Fruit fly (Drosophila melanogaster): ENCODE results near the gene CG14715.

DNA sequence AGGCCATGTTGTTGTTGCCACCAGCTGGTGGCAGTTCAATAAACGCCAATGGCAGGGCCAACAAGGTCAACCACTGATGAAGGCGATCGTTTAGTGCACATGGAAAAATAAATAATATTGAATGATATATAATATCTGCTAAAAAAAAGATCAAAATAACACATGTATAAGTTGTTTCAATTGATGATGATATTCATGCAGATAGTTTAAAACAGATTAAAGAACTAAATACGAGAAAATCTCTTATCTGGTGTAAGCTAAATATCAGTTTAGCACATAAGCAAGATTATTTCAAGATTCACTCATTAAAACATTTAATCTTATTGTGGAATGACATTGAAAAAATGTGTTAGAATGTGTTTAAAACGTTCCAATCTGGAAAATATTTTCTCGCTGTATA, 10.6 kb upstream of the CG14715 start:
- TF ChIP-seq h (optimal IDR thresholded peaks at IDR 0.05) (no peak), psq (optimal IDR thresholded peaks at IDR 0.05) (no peak), Myc (optimal IDR thresholded peaks at IDR 0.05) (no peak)
